Fruit fly (Drosophila melanogaster) whole organism, embryonic: ENCODE data around the gene CG31638.
A peak's percentile ranks its signal among the peaks of the same experiment; 100 is the strongest.

ENCODE experiments used
- Atf3 ChIP-seq: fragments of 200-800 bp; sonication (Bioruptor generic); optimal IDR thresholded peaks from 3 replicates; lab custom pipeline; 2016; ENCODE audit warnings: missing biosample characterization, missing genetic modification characterization
- B-H1 ChIP-seq: fragments of 200-800 bp; sonication (Bioruptor generic); IDR thresholded peaks from 3 replicates; pipeline ENCODE4 v1.3.6; 2022; ENCODE audit warnings: missing biosample characterization, missing genetic modification characterization
- Bgb ChIP-seq: fragments of 200-800 bp; sonication (Bioruptor generic); IDR thresholded peaks from 2 replicates; pipeline ENCODE4 v1.3.6; 2022; ENCODE audit warnings: missing biosample characterization, missing genetic modification characterization; ENCODE audit not compliant: partially characterized antibody
- CG11504 ChIP-seq: fragments of 200-800 bp; sonication (Bioruptor generic); optimal IDR thresholded peaks from 3 replicates; lab custom pipeline; 2019; ENCODE audit warnings: missing biosample characterization, mild to moderate bottlenecking, missing genetic modification characterization, moderate library complexity
- CG13123 ChIP-seq: fragments of 200-800 bp; sonication (Bioruptor generic); optimal IDR thresholded peaks from 2 replicates; lab custom pipeline; 2016; ENCODE audit warnings: missing biosample characterization, missing genetic modification characterization
- CG13624 ChIP-seq: fragments of 200-800 bp; sonication (Bioruptor generic); optimal IDR thresholded peaks from 2 replicates; lab custom pipeline; 2016; ENCODE audit warnings: missing biosample characterization, missing genetic modification characterization
- CG14667 ChIP-seq: fragments of 200-800 bp; sonication (Bioruptor generic); IDR thresholded peaks from 2 replicates; pipeline ENCODE4 v1.3.6; 2022; ENCODE audit warnings: missing biosample characterization, missing genetic modification characterization
- CG1603 ChIP-seq: fragments of 200-800 bp; sonication (Bioruptor generic); optimal IDR thresholded peaks from 2 replicates; lab custom pipeline; 2019; ENCODE audit warnings: missing biosample characterization, mild to moderate bottlenecking, missing genetic modification characterization, moderate library complexity
- CG1792 ChIP-seq: fragments of 200-800 bp; sonication (Bioruptor generic); optimal IDR thresholded peaks from 2 replicates; lab custom pipeline; 2016; ENCODE audit warnings: missing biosample characterization, missing genetic modification characterization
- CG2129 ChIP-seq: fragments of 200-800 bp; sonication (Bioruptor generic); IDR thresholded peaks from 2 replicates; pipeline ENCODE4 v1.3.6; 2022; ENCODE audit warnings: missing biosample characterization, missing genetic modification characterization; ENCODE audit not compliant: partially characterized antibody
- CG2202 ChIP-seq: fragments of 200-800 bp; sonication (Bioruptor generic); optimal IDR thresholded peaks from 2 replicates; lab custom pipeline; 2018; ENCODE audit warnings: missing biosample characterization, mild to moderate bottlenecking, missing genetic modification characterization
- CG2678 ChIP-seq: fragments of 200-800 bp; sonication (Bioruptor generic); optimal IDR thresholded peaks from 3 replicates; lab custom pipeline; 2019; ENCODE audit warnings: missing biosample characterization, mild to moderate bottlenecking, missing genetic modification characterization, moderate library complexity
- CG2712 ChIP-seq: fragments of 200-800 bp; optimal IDR thresholded peaks from 3 replicates; lab custom pipeline; 2019; ENCODE audit warnings: missing biosample characterization, mild to moderate bottlenecking, missing genetic modification characterization, moderate library complexity
- CG30020 ChIP-seq: fragments of 200-800 bp; optimal IDR thresholded peaks from 2 replicates; lab custom pipeline; 2019; ENCODE audit warnings: missing biosample characterization, mild to moderate bottlenecking, missing genetic modification characterization, moderate library complexity
- CG3065 ChIP-seq: fragments of 200-800 bp; sonication (Bioruptor generic); optimal IDR thresholded peaks from 2 replicates; lab custom pipeline; 2016; ENCODE audit warnings: missing biosample characterization, missing genetic modification characterization
- CG3726 ChIP-seq: fragments of 200-800 bp; sonication (Bioruptor generic); IDR thresholded peaks from 3 replicates; pipeline ENCODE4, ENCODE4 v1.3.6; 2022; ENCODE audit warnings: missing biosample characterization, missing genetic modification characterization
- CG3995 ChIP-seq: fragments of 200-800 bp; sonication (Bioruptor generic); optimal IDR thresholded peaks from 3 replicates; lab custom pipeline; 2016; ENCODE audit warnings: missing biosample characterization, missing genetic modification characterization
- CG4854 ChIP-seq: fragments of 200-800 bp; sonication (Bioruptor generic); optimal IDR thresholded peaks from 2 replicates; lab custom pipeline; 2016; ENCODE audit warnings: missing biosample characterization, missing genetic modification characterization, inconsistent platforms
- CG6254 ChIP-seq: fragments of 200-800 bp; sonication (Bioruptor generic); optimal IDR thresholded peaks from 3 replicates; lab custom pipeline; 2017; ENCODE audit warnings: mild to moderate bottlenecking, missing biosample characterization, missing genetic modification reagents, missing genetic modification characterization
- CG7745 ChIP-seq: fragments of 200-800 bp; sonication (Bioruptor generic); optimal IDR thresholded peaks from 2 replicates; lab custom pipeline; 2018; ENCODE audit warnings: missing biosample characterization, mild to moderate bottlenecking, missing genetic modification characterization, moderate library complexity
- CG9727 ChIP-seq: fragments of 200-800 bp; sonication (Bioruptor generic); optimal IDR thresholded peaks from 3 replicates; lab custom pipeline; 2017; ENCODE audit warnings: missing biosample characterization, mild to moderate bottlenecking, missing genetic modification characterization
- CG9797 ChIP-seq: fragments of 200-800 bp; sonication (Bioruptor generic); optimal IDR thresholded peaks from 3 replicates; lab custom pipeline; 2018; ENCODE audit warnings: missing biosample characterization, mild to moderate bottlenecking, missing genetic modification characterization
- CoRest ChIP-seq: fragments of 200-800 bp; sonication (Bioruptor generic); optimal IDR thresholded peaks from 3 replicates; lab custom pipeline; 2018; ENCODE audit warnings: missing biosample characterization, mild to moderate bottlenecking, missing genetic modification characterization, moderate library complexity
- Dad ChIP-seq: fragments of 200-800 bp; sonication (Bioruptor generic); optimal IDR thresholded peaks from 3 replicates; lab custom pipeline; 2016; ENCODE audit warnings: missing biosample characterization, missing genetic modification characterization
- E2f1 ChIP-seq: fragments of 200-800 bp; sonication (Bioruptor generic); IDR thresholded peaks from 2 replicates; pipeline ENCODE4 v1.3.6; 2022; ENCODE audit warnings: missing biosample characterization, missing genetic modification characterization
- HHEX ChIP-seq: fragments of 200-800 bp; sonication (Bioruptor generic); optimal IDR thresholded peaks from 3 replicates; lab custom pipeline; 2017; ENCODE audit warnings: missing biosample characterization, mild to moderate bottlenecking, missing genetic modification characterization, missing genetic modification reagents
- HmgZ ChIP-seq: fragments of 200-800 bp; sonication (Bioruptor generic); optimal IDR thresholded peaks from 2 replicates; lab custom pipeline; 2018; ENCODE audit warnings: missing biosample characterization, mild to moderate bottlenecking, missing genetic modification characterization
- Meics ChIP-seq: fragments of 200-800 bp; sonication (Bioruptor generic); optimal IDR thresholded peaks from 2 replicates; lab custom pipeline; 2017; ENCODE audit warnings: missing biosample characterization, mild to moderate bottlenecking, missing genetic modification characterization
- Mes4 ChIP-seq: fragments of 200-800 bp; sonication (Bioruptor generic); optimal IDR thresholded peaks from 2 replicates; lab custom pipeline; 2016; ENCODE audit warnings: missing biosample characterization, missing genetic modification characterization
- NC2β ChIP-seq: fragments of 200-800 bp; sonication (Bioruptor generic); optimal IDR thresholded peaks from 2 replicates; lab custom pipeline; 2016; ENCODE audit warnings: missing biosample characterization, missing genetic modification characterization
- Optix ChIP-seq: fragments of 200-800 bp; sonication (Bioruptor generic); IDR thresholded peaks from 3 replicates; pipeline ENCODE4 v1.3.6; 2022; ENCODE audit warnings: missing biosample characterization, missing genetic modification characterization
- ab ChIP-seq: fragments of 200-800 bp; sonication (Bioruptor generic); optimal IDR thresholded peaks from 2 replicates; lab custom pipeline; 2016; ENCODE audit warnings: missing biosample characterization, missing genetic modification characterization
- al ChIP-seq: fragments of 200-800 bp; sonication (Bioruptor generic); IDR thresholded peaks from 2 replicates; pipeline ENCODE4 v1.3.6; 2022; ENCODE audit warnings: missing biosample characterization, missing genetic modification characterization
- aop ChIP-seq: fragments of 200-800 bp; sonication (Bioruptor generic); IDR thresholded peaks from 2 replicates; pipeline ENCODE4 v1.3.6; 2022; ENCODE audit warnings: missing biosample characterization, missing genetic modification characterization
- ase ChIP-seq: fragments of 200-800 bp; sonication (Bioruptor generic); IDR thresholded peaks from 3 replicates; pipeline ENCODE4 v1.3.6; 2022; ENCODE audit warnings: missing biosample characterization, missing genetic modification characterization
- bbx ChIP-seq: fragments of 200-800 bp; sonication (Bioruptor generic); IDR thresholded peaks from 2 replicates; pipeline ENCODE4 v1.3.6; 2022; ENCODE audit warnings: missing biosample characterization, missing genetic modification characterization; ENCODE audit not compliant: partially characterized antibody
- br ChIP-seq: fragments of >200 bp; optimal IDR thresholded peaks from 2 replicates; lab custom pipeline; 2017
- chm ChIP-seq: fragments of 200-800 bp; sonication (Bioruptor generic); IDR thresholded peaks from 2 replicates; pipeline ENCODE4 v1.3.6; 2022; ENCODE audit warnings: missing biosample characterization, missing genetic modification characterization
- chn ChIP-seq: fragments of 200-800 bp; sonication (Bioruptor generic); optimal IDR thresholded peaks from 2 replicates; lab custom pipeline; 2016; ENCODE audit warnings: missing biosample characterization, missing genetic modification characterization
- corto ChIP-seq: fragments of 200-800 bp; sonication (Bioruptor generic); optimal IDR thresholded peaks from 2 replicates; lab custom pipeline; 2016; ENCODE audit warnings: missing biosample characterization, mild to moderate bottlenecking, missing genetic modification characterization, moderate library complexity
- crc ChIP-seq: fragments of 200-800 bp; sonication (Bioruptor generic); optimal IDR thresholded peaks from 2 replicates; lab custom pipeline; 2016; ENCODE audit warnings: missing biosample characterization, missing genetic modification characterization
- gsb-n ChIP-seq: fragments of 200-800 bp; sonication (Bioruptor generic); optimal IDR thresholded peaks from 3 replicates; lab custom pipeline; 2018; ENCODE audit warnings: missing biosample characterization, mild to moderate bottlenecking, missing genetic modification characterization
- lilli ChIP-seq: fragments of 200-800 bp; sonication (Bioruptor generic); optimal IDR thresholded peaks from 3 replicates; lab custom pipeline; 2016; ENCODE audit warnings: missing biosample characterization, missing genetic modification characterization
- luna ChIP-seq: fragments of 200-800 bp; sonication (Bioruptor generic); optimal IDR thresholded peaks from 2 replicates; lab custom pipeline; 2016; ENCODE audit warnings: missing biosample characterization, missing genetic modification characterization
- nom ChIP-seq: fragments of 200-800 bp; sonication (Bioruptor generic); optimal IDR thresholded peaks from 2 replicates; lab custom pipeline; 2017; ENCODE audit warnings: missing biosample characterization, missing genetic modification characterization, mild to moderate bottlenecking, moderate library complexity, missing genetic modification reagents
- pho ChIP-seq: fragments of 200-800 bp; sonication (Bioruptor generic); optimal IDR thresholded peaks from 2 replicates; lab custom pipeline; 2016; ENCODE audit warnings: missing biosample characterization, missing genetic modification characterization
- salm ChIP-seq: fragments of 200-800 bp; sonication (Bioruptor generic); optimal IDR thresholded peaks from 2 replicates; lab custom pipeline; 2018; ENCODE audit warnings: missing biosample characterization, mild to moderate bottlenecking, missing genetic modification characterization
- toy ChIP-seq: fragments of 200-800 bp; sonication (Bioruptor generic); IDR thresholded peaks from 2 replicates; pipeline ENCODE4 v1.3.6; 2022; ENCODE audit warnings: missing biosample characterization, missing genetic modification characterization
- trem ChIP-seq: fragments of 200-800 bp; optimal IDR thresholded peaks from 3 replicates; lab custom pipeline; 2019; ENCODE audit warnings: missing biosample characterization, mild to moderate bottlenecking, missing genetic modification characterization, moderate library complexity
- twi ChIP-seq: fragments of 200-800 bp; optimal IDR thresholded peaks from 2 replicates; lab custom pipeline; 2019; ENCODE audit warnings: missing biosample characterization, mild to moderate bottlenecking, missing genetic modification characterization, moderate library complexity
- usp ChIP-seq: fragments of >200 bp; optimal IDR thresholded peaks from 2 replicates; lab custom pipeline; 2017; ENCODE audit warnings: missing biosample characterization, missing genetic modification characterization
- wdn ChIP-seq: fragments of 200-800 bp; sonication (Bioruptor generic); IDR thresholded peaks from 2 replicates; pipeline ENCODE4 v1.3.6; 2022; ENCODE audit warnings: missing biosample characterization, missing genetic modification characterization

Gene CG31638

dm6 chr2L:6488676-6489140, 2.2 kb upstream of the CG31638 start, which contains the start of the genes KFase and epsilonCOP (continued):
- TF ChIP-seq corto (GFP tag; lab: Kevin White, UChicago) (no peak), luna (no peak), crc (GFP tag; lab: Kevin White, UChicago) (peak; percentile 8), bbx (GFP tag; lab: Robert Waterston, UW) (peak; percentile 62; the same call in 1 of the 2 replicates), pho (GFP tag; lab: Kevin White, UChicago) (peak; percentile 54), Mes4 (GFP tag; lab: Kevin White, UChicago) (peak; percentile 52), CG1603 (tag; lab: Kevin White, UChicago) (peak; percentile 22), CG30020 (tag; lab: Kevin White, UChicago) (peak; percentile 64), NC2β (peak; percentile 71), CG3995 (GFP tag; lab: Kevin White, UChicago) (peak; percentile 53), al (peak; percentile 23; the same call in 1 of the 2 replicates), ase (GFP tag; lab: Robert Waterston, UW) (0 out of 3 replicates have a peak, but pooled peaks have one; percentile 26), CG2712 (peak; percentile 72), CoRest (peak; percentile 80), CG13624 (GFP tag; lab: Kevin White, UChicago) (peak; percentile 73), br (lab: Kevin White, UChicago) (no peak), CG2678 (tag; lab: Kevin White, UChicago) (peak; percentile 63), CG13123 (GFP tag; lab: Kevin White, UChicago) (peak; percentile 59), Atf3 (GFP tag; lab: Kevin White, UChicago) (peak; percentile 20), twi (peak; percentile 21), nom (GFP tag; lab: Kevin White, UChicago) (no peak), CG3065 (GFP tag; lab: Kevin White, UChicago) (no peak), CG7745 (tag; lab: Kevin White, UChicago) (peak; percentile 95), salm (tag; lab: Kevin White, UChicago) (no peak), trem (peak; percentile 85), toy (GFP tag; lab: Robert Waterston, UW) (no peak), wdn (no peak), Meics (peak; percentile 69), E2f1 (GFP tag; lab: Robert Waterston, UW) (no peak), CG11504 (tag; lab: Kevin White, UChicago) (no peak), lilli (GFP tag; lab: Kevin White, UChicago) (peak; percentile 79), gsb-n (peak; percentile 58), usp (GFP tag; lab: Kevin White, UChicago) (no peak), CG9797 (GFP tag; lab: Kevin White, UChicago) (peak; percentile 81), ab (GFP tag; lab: Kevin White, UChicago) (no peak), Dad (peak; percentile 50), Bgb (GFP tag; lab: Robert Waterston, UW) (peak; percentile 78), CG4854 (GFP tag; lab: Kevin White, UChicago) (peak; percentile 42), CG3726 (GFP tag; lab: Robert Waterston, UW) (no peak), CG2129 (GFP tag; lab: Robert Waterston, UW) (no peak), chm (GFP tag; lab: Robert Waterston, UW) (no peak), Optix (GFP tag; lab: Robert Waterston, UW) (no peak), HHEX (GFP tag; lab: Kevin White, UChicago) (peak; percentile 33), CG9727 (GFP tag; lab: Kevin White, UChicago) (peak; percentile 71), B-H1 (no peak), CG2202 (no peak), chn (GFP tag; lab: Kevin White, UChicago) (peak; percentile 70), CG6254 (GFP tag; lab: Kevin White, UChicago) (peak; percentile 36), CG1792 (GFP tag; lab: Kevin White, UChicago) (peak; percentile 40), HmgZ (peak; percentile 45), CG14667 (GFP tag; lab: Robert Waterston, UW) (no peak), aop (GFP tag; lab: Robert Waterston, UW) (no peak)
